Worm (Caenorhabditis elegans): ENCODE data around the gene B0218.5.

ce11 chrIV:8161774-8162173, 4.7 kb upstream of the B0218.5 start:
- TF ChIP-seq lin-13 (tag; optimal IDR thresholded peaks at IDR 0.05), result no peak
- TF ChIP-seq lsy-2 (tag; optimal IDR thresholded peaks at IDR 0.05), result no peak
- no peak for TF ChIP-seq mab-5 (tag; optimal IDR thresholded peaks at IDR 0.05)
- no peak for TF ChIP-seq mep-1 (tag; optimal IDR thresholded peaks at IDR 0.05)
- no peak for TF ChIP-seq nhr-237 (tag; optimal IDR thresholded peaks at IDR 0.05)
- TF ChIP-seq ztf-11 (tag; optimal IDR thresholded peaks at IDR 0.05), result no peak
- TF ChIP-seq ceh-39 (tag; optimal IDR thresholded peaks at IDR 0.05), result no peak
- no peak for TF ChIP-seq unc-39 (tag; optimal IDR thresholded peaks at IDR 0.05)
- TF ChIP-seq lin-32 (GFP tag; optimal IDR thresholded peaks at IDR 0.05), result no peak
- TF ChIP-seq unc-62 (GFP tag; optimal IDR thresholded peaks at IDR 0.05), result no peak
